Worm (Caenorhabditis elegans): ENCODE data around the gene Y67H2A.2.

Y67H2A.2 gene

DNA sequence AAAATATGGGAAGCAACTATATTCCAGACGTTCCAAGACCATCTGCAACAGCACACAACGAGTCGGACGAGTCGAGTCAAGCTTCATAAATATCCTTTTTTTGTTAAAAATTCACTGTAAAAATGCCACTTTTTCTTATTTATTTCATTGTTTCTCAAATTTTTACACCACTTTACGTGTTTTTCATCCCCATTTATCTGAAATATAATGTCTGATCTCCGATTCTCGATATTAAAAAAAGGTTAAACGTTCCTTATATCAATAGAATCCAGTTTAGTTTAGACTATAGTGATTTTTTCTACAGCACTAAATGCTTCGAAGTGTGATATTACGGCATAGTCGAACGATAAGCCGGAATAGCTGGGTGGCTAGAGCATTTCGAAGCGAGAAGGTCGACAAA is 5.8 kb upstream of the Y67H2A.2 start, which contains the start of gene Y67H2A.7:
Gene Y67H2A.7, plus strand, starts transcription at position 301 of the 400 bp plus-strand sequence.
- TF ChIP-seq cebp-2 (GFP tag; IDR thresholded peaks at IDR 0.05) (no peak), sea-2 (GFP tag; IDR thresholded peaks at IDR 0.05) (no peak), egl-44 (GFP tag; IDR thresholded peaks at IDR 0.05) (no peak), ztf-26 (tag; optimal IDR thresholded peaks at IDR 0.05) (no peak), bed-2 (GFP tag; IDR thresholded peaks at IDR 0.05) (no peak), ekl-4 (GFP tag; IDR thresholded peaks at IDR 0.05) (no peak), mcd-1 (GFP tag; IDR thresholded peaks at IDR 0.05) (no peak)

DNA sequence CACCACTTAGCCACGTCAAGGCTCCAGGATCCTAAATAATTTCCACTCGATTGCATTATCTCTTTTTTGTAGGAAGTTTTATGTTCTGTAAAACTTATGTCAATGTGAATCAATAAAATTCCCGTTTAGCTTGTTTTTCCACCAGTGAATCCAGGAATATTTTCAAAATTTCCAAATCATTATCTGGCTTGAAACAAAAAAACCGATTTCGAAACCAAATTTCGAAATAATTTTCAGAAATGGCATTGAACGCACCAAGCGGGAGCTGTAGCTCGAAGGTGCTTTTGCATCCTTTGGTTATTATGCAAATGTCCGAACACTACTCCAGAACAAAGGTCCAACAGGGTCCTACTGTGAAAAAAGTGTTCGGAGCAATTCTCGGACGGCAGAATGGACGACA is 3.0 kb upstream of the Y67H2A.2 start, which contains the start of gene csn-6:
Gene csn-6, plus strand, starts transcription at position 234 of the 400 bp plus-strand sequence.
- TF ChIP-seq aptf-2 (GFP tag; conservative IDR thresholded peaks at IDR 0.05) (no peak), lsl-1 (GFP tag; optimal IDR thresholded peaks at IDR 0.05) (no peak), egl-44 (GFP tag; IDR thresholded peaks at IDR 0.05) (no peak), ztf-28 (GFP tag; IDR thresholded peaks at IDR 0.05) (no peak), ztf-18 (tag; optimal IDR thresholded peaks at IDR 0.05) (no peak), cebp-2 (GFP tag; IDR thresholded peaks at IDR 0.05) (0 out of 2 replicates have a peak, but pooled peaks have one; percentile 32), madf-8 (GFP tag; conservative IDR thresholded peaks at IDR 0.05) (no peak), him-1 (tag; optimal IDR thresholded peaks at IDR 0.05) (no peak), nhr-27 (tag; optimal IDR thresholded peaks at IDR 0.05) (peak; percentile 9), rec-8 (tag; optimal IDR thresholded peaks at IDR 0.05) (no peak), hlh-12 (tag; optimal IDR thresholded peaks at IDR 0.05) (no peak), attf-6 (GFP tag; IDR thresholded peaks at IDR 0.05) (peak; percentile 29; the same call in 1 of the 2 replicates), ceh-40 (GFP tag; IDR thresholded peaks at IDR 0.05) (no peak), repo-1 (tag; optimal IDR thresholded peaks at IDR 0.05) (no peak), attf-5 (GFP tag; optimal IDR thresholded peaks at IDR 0.05) (no peak), tbp1 (GFP tag; optimal IDR thresholded peaks at IDR 0.05) (peak; percentile 13), cebp-1 (GFP tag; IDR thresholded peaks at IDR 0.05) (no peak), cebp-1 (tag; optimal IDR thresholded peaks at IDR 0.05) (peak; percentile 44), F10E7.11 (tag; optimal IDR thresholded peaks at IDR 0.05) (no peak), F57A8.1 (GFP tag; optimal IDR thresholded peaks at IDR 0.05) (no peak), snpc-4 (GFP tag; optimal IDR thresholded peaks at IDR 0.05) (no peak), snpc-4 (tag; optimal IDR thresholded peaks at IDR 0.05) (peak in 1 of 4 experiments; percentile 1), lag-1 (GFP tag; IDR thresholded peaks at IDR 0.05) (no peak), Y53G8AR.9 (GFP tag; conservative IDR thresholded peaks at IDR 0.05) (no peak), rpc-1 (optimal IDR thresholded peaks at IDR 0.05) (no peak), rpc-1 (tag; optimal IDR thresholded peaks at IDR 0.05) (no peak), nhr-90 (tag; optimal IDR thresholded peaks at IDR 0.05) (no peak)

DNA sequence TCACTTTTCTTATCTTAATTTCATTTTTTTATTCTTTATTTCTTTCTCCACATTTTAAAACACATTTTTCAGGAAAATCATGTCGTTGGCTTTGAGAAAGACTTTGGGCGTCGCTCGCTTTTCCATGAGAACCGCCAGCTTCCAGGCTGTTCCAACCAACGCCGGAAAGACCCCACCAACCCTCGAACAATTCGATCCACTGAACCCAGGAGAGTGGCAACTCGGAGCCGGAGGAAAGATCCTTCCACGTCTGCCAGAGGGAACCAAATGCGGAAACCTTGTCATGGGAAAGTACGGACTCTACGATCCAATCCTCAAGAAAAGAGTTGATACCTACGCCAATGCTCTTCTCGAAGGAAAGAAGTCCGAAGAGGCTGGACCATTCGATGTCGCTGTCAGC is 2.5 kb upstream of the Y67H2A.2 start, which contains the start of gene kdp-1:
Gene kdp-1, plus strand, starts transcription at position 80 of the 400 bp plus-strand sequence.
- TF ChIP-seq Y53G8AR.9 (GFP tag; conservative IDR thresholded peaks at IDR 0.05) (0 out of 2 replicates have a peak, but pooled peaks have one; percentile 26), ztf-6 (GFP tag; IDR thresholded peaks at IDR 0.05) (no peak), let-526 (GFP tag; IDR thresholded peaks at IDR 0.05) (no peak), zim-3 (tag; optimal IDR thresholded peaks at IDR 0.05) (peak; percentile 51), madf-6 (GFP tag; IDR thresholded peaks at IDR 0.05) (peak; percentile 47), tbx-9 (tag; optimal IDR thresholded peaks at IDR 0.05; ENCODE audit: borderline replicate concordance) (no peak), zfh-2 (GFP tag; conservative IDR thresholded peaks at IDR 0.05) (peak; percentile 66; the same call in 1 of the 2 replicates), repo-1 (tag; optimal IDR thresholded peaks at IDR 0.05) (peak; percentile 62), madf-8 (GFP tag; conservative IDR thresholded peaks at IDR 0.05) (no peak), F49E8.2 (tag; optimal IDR thresholded peaks at IDR 0.05; ENCODE audit: insufficient read depth) (peak; percentile 34), B0035.1 (tag; optimal IDR thresholded peaks at IDR 0.05) (no peak), K12H6.12 (tag; optimal IDR thresholded peaks at IDR 0.05) (no peak), chd-7 (tag; optimal IDR thresholded peaks at IDR 0.05) (no peak), aptf-3 (GFP tag; IDR thresholded peaks at IDR 0.05) (0 out of 2 replicates have a peak, but pooled peaks have one; percentile 16), nfya-2 (GFP tag; IDR thresholded peaks at IDR 0.05) (0 out of 2 replicates have a peak, but pooled peaks have one; percentile 60), mcd-1 (GFP tag; IDR thresholded peaks at IDR 0.05) (peak; percentile 62), hsf-1 (GFP tag; IDR thresholded peaks at IDR 0.05) (no peak), nfyb-1 (GFP tag; IDR thresholded peaks at IDR 0.05) (0 out of 2 replicates have a peak, but pooled peaks have one; percentile 31), ztf-25 (GFP tag; IDR thresholded peaks at IDR 0.05) (0 out of 2 replicates have a peak, but pooled peaks have one; percentile 53)

All from whole organism, young adult.